Fruit fly (Drosophila melanogaster): ENCODE measurements around the gene Gale.

dm6 chr3L:639460-640103 is 8.8 kb upstream of the Gale start:
- TF ChIP-seq CG12605 (GFP tag; IDR thresholded peaks at IDR 0.05) (no peak), CG17806 (tag; optimal IDR thresholded peaks at IDR 0.05) (no peak), CG14655 (GFP tag; optimal IDR thresholded peaks at IDR 0.05) (no peak), CG32121 (GFP tag; IDR thresholded peaks at IDR 0.05) (no peak), Pif1A (GFP tag; optimal IDR thresholded peaks at IDR 0.05) (no peak), CG10348 (GFP tag; IDR thresholded peaks at IDR 0.05) (no peak), Ets98B (GFP tag; IDR thresholded peaks at IDR 0.05) (no peak; the same call in 1 of the 2 replicates), Pif1B (GFP tag; optimal IDR thresholded peaks at IDR 0.05) (no peak)
